Worm (Caenorhabditis elegans) whole organism, early embryonic: ENCODE results near the gene Y82E9BR.8.

ENCODE experiments used
- B0310.2 ChIP-seq: sonication (generic microtip); optimal IDR thresholded peaks from 2 replicates; lab custom pipeline; 2016; ENCODE audit warnings: mild to moderate bottlenecking, missing genetic modification characterization, missing compliant biosample characterization
- F13C5.2 ChIP-seq: sonication (generic microtip); optimal IDR thresholded peaks from 2 replicates; lab custom pipeline; 2017; ENCODE audit warnings: mild to moderate bottlenecking, missing genetic modification characterization, inconsistent platforms, missing compliant biosample characterization
- aly-1 ChIP-seq: sonication (generic microtip); optimal IDR thresholded peaks from 2 replicates; lab custom pipeline; 2016; ENCODE audit warnings: missing genetic modification characterization, missing compliant biosample characterization
- ama-1 ChIP-seq: fragments of 150-350 bp; optimal IDR thresholded peaks from 2 replicates; lab custom pipeline; 2014
- ceh-13 ChIP-seq: fragments of 200-800 bp; sonication (Bioruptor generic); optimal IDR thresholded peaks from 2 replicates; lab custom pipeline; 2018; ENCODE audit warnings: mild to moderate bottlenecking, missing genetic modification characterization, missing compliant biosample characterization
- ceh-36 ChIP-seq: sonication (generic microtip); optimal IDR thresholded peaks from 2 replicates; lab custom pipeline; 2016; ENCODE audit warnings: missing genetic modification characterization, inconsistent platforms, missing compliant biosample characterization
- ets-7 ChIP-seq: sonication (generic microtip); optimal IDR thresholded peaks from 2 replicates; lab custom pipeline; 2016; ENCODE audit warnings: missing genotype, missing genetic modification characterization, missing compliant biosample characterization
- flt-1 ChIP-seq: fragments of 200-800 bp; sonication (Bioruptor generic); IDR thresholded peaks from 2 replicates; pipeline ENCODE4 v1.3.6; 2022; ENCODE audit warnings: missing genetic modification characterization, missing compliant biosample characterization
- hmbx-1 ChIP-seq: sonication (generic microtip); optimal IDR thresholded peaks from 2 replicates; lab custom pipeline; 2016; ENCODE audit warnings: mild to moderate bottlenecking, missing genetic modification characterization, missing compliant biosample characterization
- hmg-4 ChIP-seq: fragments of 200-800 bp; sonication (Bioruptor generic); optimal IDR thresholded peaks from 2 replicates; lab custom pipeline; 2018; ENCODE audit warnings: mild to moderate bottlenecking, missing genetic modification characterization, missing compliant biosample characterization
- hnd-1 ChIP-seq: sonication (generic microtip); optimal IDR thresholded peaks from 2 replicates; lab custom pipeline; 2016; ENCODE audit warnings: missing genetic modification characterization, missing compliant biosample characterization
- pes-1 ChIP-seq: fragments of 200-800 bp; sonication (Bioruptor generic); IDR thresholded peaks from 2 replicates; pipeline ENCODE4 v1.3.6; 2022; ENCODE audit warnings: missing genetic modification reagents, missing genetic modification characterization, missing compliant biosample characterization
- scrt-1 ChIP-seq: fragments of 200-800 bp; sonication (Bioruptor generic); IDR thresholded peaks from 2 replicates; pipeline ENCODE4 v1.3.6; 2022; ENCODE audit warnings: missing genetic modification characterization, missing compliant biosample characterization
- sea-1 ChIP-seq: fragments of 200-800 bp; sonication (Bioruptor generic); conservative IDR thresholded peaks from 2 replicates; pipeline ENCODE4 v1.3.6; 2022; ENCODE audit warnings: missing genetic modification characterization, missing compliant biosample characterization
- tbx-11 ChIP-seq: fragments of 200-800 bp; sonication (Bioruptor generic); IDR thresholded peaks from 2 replicates; pipeline ENCODE4 v1.3.6; 2022; ENCODE audit warnings: missing genetic modification characterization, missing compliant biosample characterization
- tbx-37 ChIP-seq: fragments of 200-800 bp; sonication (Bioruptor generic); conservative IDR thresholded peaks from 2 replicates; pipeline ENCODE4 v1.3.6; 2022; ENCODE audit warnings: missing genetic modification reagents, missing genetic modification characterization, missing compliant biosample characterization
- tra-4 ChIP-seq: sonication (generic microtip); optimal IDR thresholded peaks from 2 replicates; lab custom pipeline; 2017; ENCODE audit warnings: missing genetic modification characterization, missing compliant biosample characterization

Y82E9BR.8 gene

DNA sequence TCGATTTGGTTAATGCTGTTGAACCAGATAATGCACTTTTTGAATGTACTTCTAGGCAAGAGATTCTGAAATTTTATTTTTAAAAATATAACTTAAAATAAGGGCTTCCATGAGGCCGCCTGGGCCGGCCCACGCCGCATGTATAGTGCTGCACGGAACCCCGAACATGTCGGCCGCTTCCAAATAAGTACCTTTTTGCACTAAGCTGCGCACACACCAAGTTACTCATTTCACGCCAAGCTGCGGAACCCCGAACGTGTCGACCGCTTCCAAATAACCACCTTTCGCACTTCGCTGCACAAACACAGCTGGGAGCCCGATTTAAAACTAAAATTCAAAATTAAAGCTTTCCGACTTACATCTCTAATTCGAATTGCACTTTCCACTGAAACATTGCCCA lies 46.5 kb downstream of the Y82E9BR.8 start:
- no peak for TF ChIP-seq pes-1
- TF ChIP-seq hmbx-1 (tag; lab: Kevin White, UChicago), result no peak
- TF ChIP-seq hmg-4 (GFP tag; lab: Kevin White, UChicago), result no peak
- no peak for TF ChIP-seq aly-1
- TF ChIP-seq ets-7, result no peak
- no peak for TF ChIP-seq ceh-36
- no peak for TF ChIP-seq tbx-37
- TF ChIP-seq tbx-11 (GFP tag; lab: Robert Waterston, UW), result no peak
- TF ChIP-seq F13C5.2 (tag; lab: Kevin White, UChicago), result no peak
- no peak for TF ChIP-seq tra-4 (tag; lab: Kevin White, UChicago)
- no peak for TF ChIP-seq hnd-1
- no peak for TF ChIP-seq ceh-13 (GFP tag; lab: Kevin White, UChicago)
- TF ChIP-seq scrt-1 (GFP tag; lab: Robert Waterston, UW), result no peak

DNA sequence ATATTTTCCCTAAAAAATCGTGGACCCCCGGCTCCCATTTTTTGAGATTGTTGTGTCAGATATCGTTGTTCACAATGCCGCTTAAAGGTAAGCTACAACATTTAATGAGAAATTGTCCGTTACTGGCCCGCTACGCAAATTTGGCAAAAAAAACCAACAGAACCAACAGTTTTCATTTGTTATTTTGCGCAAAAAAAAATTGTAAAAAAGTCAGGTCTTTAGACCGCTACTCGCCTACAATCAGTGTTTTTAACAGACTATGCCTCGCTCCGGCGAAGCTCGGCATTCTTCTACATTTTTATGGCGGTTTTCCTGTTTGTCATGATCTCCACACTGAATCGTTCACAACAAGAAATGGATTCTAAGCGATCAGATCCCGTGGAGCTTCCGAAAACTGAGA lies 49.0 kb downstream of the Y82E9BR.8 start, which contains the start of gene Y82E9BL.12:
TSS of gene Y82E9BL.12 (plus strand) at position 301 of the 400 bp plus-strand sequence.
- TF ChIP-seq tbx-37 (no peak), B0310.2 (tag; lab: Kevin White, UChicago) (no peak), ceh-36 (no peak), hmg-4 (GFP tag; lab: Kevin White, UChicago) (no peak), ama-1 (lab: Kevin White, UChicago) (no peak), tbx-11 (GFP tag; lab: Robert Waterston, UW) (no peak), hnd-1 (no peak), sea-1 (no peak), pes-1 (no peak), aly-1 (no peak), scrt-1 (GFP tag; lab: Robert Waterston, UW) (no peak), flt-1 (GFP tag; lab: Robert Waterston, UW) (no peak)

DNA sequence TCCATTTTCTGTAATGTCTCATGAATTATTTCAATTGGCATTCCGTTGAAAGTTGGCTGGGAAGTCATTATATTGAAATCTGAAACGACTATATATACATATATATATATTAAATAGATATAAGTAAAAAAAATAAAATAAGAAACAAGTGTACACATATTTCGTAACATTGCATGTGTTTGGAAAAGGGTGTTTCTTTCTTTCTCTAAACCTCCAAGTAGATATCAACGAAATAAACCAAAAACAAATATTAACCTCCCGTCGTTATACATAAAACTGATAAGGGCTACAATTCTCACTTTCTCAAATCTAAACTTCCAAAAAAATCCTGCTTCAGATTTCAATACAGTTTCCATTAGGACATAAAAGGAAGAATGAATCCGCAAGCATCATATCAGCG lies 49.7 kb downstream of the Y82E9BR.8 start, which contains the start of gene fbxa-79:
TSS of gene fbxa-79 (minus strand) at position 86 of the 400 bp plus-strand sequence.
- no peak for TF ChIP-seq pes-1

DNA sequence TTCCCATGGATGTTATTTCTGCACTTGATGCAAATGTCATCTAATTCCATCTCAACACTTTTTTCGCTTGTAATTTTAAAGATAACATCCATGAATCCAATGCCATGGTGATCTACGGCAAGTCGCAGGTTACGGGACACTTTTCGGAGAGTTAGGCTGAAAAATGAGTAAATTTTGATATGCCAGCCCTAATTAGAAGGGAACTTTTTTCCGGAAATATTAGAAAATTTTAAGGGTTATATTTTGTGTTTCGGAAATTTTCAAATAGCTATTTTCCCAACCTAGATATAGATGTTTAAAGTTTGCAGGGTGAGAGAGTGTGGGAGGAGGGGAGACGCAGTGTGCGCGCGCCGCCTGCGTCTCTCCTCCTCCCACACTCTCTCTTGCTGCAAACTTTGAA lies 50.5 kb downstream of the Y82E9BR.8 start:
- no peak for TF ChIP-seq hmbx-1 (tag; lab: Kevin White, UChicago)
- TF ChIP-seq tbx-11 (GFP tag; lab: Robert Waterston, UW), result no peak
